Worm (Caenorhabditis elegans) whole organism, young adult: ENCODE results near the gene C55A6.11.
A peak's percentile ranks its signal among the peaks of the same experiment; 100 is the strongest.

ENCODE experiments used
- B0035.1 ChIP-seq: sonication (generic microtip); optimal IDR thresholded peaks from 2 replicates; lab custom pipeline; 2016; ENCODE audit warnings: missing genetic modification characterization, mild to moderate bottlenecking, missing compliant biosample characterization, missing genotype, missing genetic modification reagents
- C17E4.6 ChIP-seq: fragments of 200-800 bp; sonication (Bioruptor generic); IDR thresholded peaks from 2 replicates; pipeline ENCODE4 v1.3.6; 2022; ENCODE audit warnings: missing genetic modification reagents, missing genetic modification characterization, missing compliant biosample characterization
- F23B12.7 ChIP-seq: sonication (generic microtip); optimal IDR thresholded peaks from 2 replicates; lab custom pipeline; 2017; ENCODE audit warnings: missing genetic modification characterization, mild to moderate bottlenecking, missing compliant biosample characterization, antibody characterized with exemption, moderate library complexity; ENCODE audit not compliant: insufficient read depth
- F39B2.1 ChIP-seq: fragments of 200-800 bp; sonication (Bioruptor generic); IDR thresholded peaks from 2 replicates; pipeline ENCODE4 v1.3.6; 2022; ENCODE audit warnings: missing genetic modification reagents, missing genetic modification characterization, missing compliant biosample characterization
- F57A8.1 ChIP-seq: fragments of 200-800 bp; sonication (Bioruptor generic); optimal IDR thresholded peaks from 2 replicates; lab custom pipeline; 2018; ENCODE audit warnings: mild to moderate bottlenecking, missing genetic modification characterization, moderate library complexity, missing compliant biosample characterization
- K12H6.12 ChIP-seq: fragments of 200-800 bp; sonication (Bioruptor generic); optimal IDR thresholded peaks from 2 replicates; lab custom pipeline; 2018; ENCODE audit warnings: mild to moderate bottlenecking, missing genetic modification characterization, missing compliant biosample characterization
- T07F8.4 ChIP-seq: sonication (generic microtip); optimal IDR thresholded peaks from 2 replicates; lab custom pipeline; 2016; ENCODE audit warnings: mild to moderate bottlenecking, missing genetic modification characterization, moderate library complexity, missing compliant biosample characterization
- T26A5.8 ChIP-seq: sonication (generic microtip); optimal IDR thresholded peaks from 2 replicates; lab custom pipeline; 2016; ENCODE audit warnings: missing genetic modification characterization, missing compliant biosample characterization
- Y67H2A.10 ChIP-seq: fragments of 200-800 bp; sonication (Bioruptor generic); conservative IDR thresholded peaks from 2 replicates; pipeline ENCODE4 v1.3.6; 2022; ENCODE audit warnings: missing genetic modification reagents, missing genetic modification characterization, missing compliant biosample characterization
- aptf-3 ChIP-seq: fragments of 200-800 bp; sonication (Bioruptor generic); IDR thresholded peaks from 2 replicates; pipeline ENCODE4 v1.3.6; 2022; ENCODE audit warnings: missing genetic modification characterization, missing compliant biosample characterization
- athp-1 ChIP-seq: sonication (generic microtip); optimal IDR thresholded peaks from 2 replicates; lab custom pipeline; 2017; ENCODE audit warnings: mild to moderate bottlenecking, missing genetic modification characterization, missing compliant biosample characterization
- attf-5 ChIP-seq: fragments of 200-800 bp; sonication (Bioruptor generic); optimal IDR thresholded peaks from 2 replicates; lab custom pipeline; 2018; ENCODE audit warnings: mild to moderate bottlenecking, missing genetic modification characterization, missing compliant biosample characterization
- bed-1 ChIP-seq: fragments of 200-800 bp; sonication (Bioruptor generic); IDR thresholded peaks from 2 replicates; pipeline ENCODE4 v1.3.6; 2022; ENCODE audit warnings: missing genetic modification reagents, missing genetic modification characterization, missing compliant biosample characterization
- cebp-1 ChIP-seq, 2 experiments: fragments of 200-800 bp in 1 of 2; sonication (Bioruptor generic) in 1 of 2; sonication (generic microtip) in 1 of 2; IDR thresholded peaks in 1 of 2; optimal IDR thresholded peaks in 1 of 2; 2 replicates each; pipeline versions ENCODE4 v1.3.6 to Lab custom; 2017 to 2022; ENCODE audit warnings: missing compliant biosample characterization in 2 of 2, missing genetic modification characterization in 2 of 2, mild to moderate bottlenecking in 1 of 2, missing genetic modification reagents in 1 of 2, moderate library complexity in 1 of 2
- ceh-27 ChIP-seq: fragments of 200-800 bp; sonication (Bioruptor generic); optimal IDR thresholded peaks from 2 replicates; lab custom pipeline; 2018; ENCODE audit warnings: mild to moderate bottlenecking, missing genetic modification characterization, moderate library complexity, missing compliant biosample characterization
- ceh-79 ChIP-seq: sonication (generic microtip); optimal IDR thresholded peaks from 2 replicates; lab custom pipeline; 2017; ENCODE audit warnings: mild to moderate bottlenecking, missing genetic modification characterization, missing compliant biosample characterization
- ceh-91 ChIP-seq: fragments of 200-800 bp; sonication (Bioruptor generic); IDR thresholded peaks from 2 replicates; pipeline ENCODE4 v1.3.6; 2022; ENCODE audit warnings: missing genetic modification reagents, missing genetic modification characterization, missing compliant biosample characterization
- dox-1 ChIP-seq: fragments of 200-800 bp; sonication (Bioruptor generic); IDR thresholded peaks from 2 replicates; pipeline ENCODE4 v1.3.6; 2022; ENCODE audit warnings: missing genetic modification reagents, missing genetic modification characterization, missing compliant biosample characterization
- dpl-1 ChIP-seq: fragments of 150-350 bp; optimal IDR thresholded peaks from 2 replicates; lab custom pipeline; 2014; ENCODE audit warnings: missing biosample characterization, missing genetic modification reagents, missing genetic modification characterization
- egl-18 ChIP-seq: fragments of 200-800 bp; sonication (Bioruptor generic); IDR thresholded peaks from 2 replicates; pipeline ENCODE4 v1.3.6; 2022; ENCODE audit warnings: missing genetic modification reagents, missing genetic modification characterization, missing compliant biosample characterization
- hrde-1 ChIP-seq: sonication (generic microtip); optimal IDR thresholded peaks from 2 replicates; lab custom pipeline; 2016; ENCODE audit warnings: missing genetic modification characterization, mild to moderate bottlenecking, missing compliant biosample characterization, moderate library complexity, missing genotype, missing genetic modification reagents, borderline replicate concordance
- hsf-1 ChIP-seq: fragments of 200-800 bp; sonication (Bioruptor generic); IDR thresholded peaks from 2 replicates; pipeline ENCODE4 v1.3.6; 2022; ENCODE audit warnings: missing genetic modification reagents, missing genetic modification characterization, missing compliant biosample characterization
- let-526 ChIP-seq: fragments of 200-800 bp; sonication (Bioruptor generic); IDR thresholded peaks from 2 replicates; pipeline ENCODE4 v1.3.6; 2022; ENCODE audit warnings: missing genetic modification reagents, missing genetic modification characterization, missing compliant biosample characterization
- lin-26 ChIP-seq: fragments of 200-800 bp; sonication (Bioruptor generic); IDR thresholded peaks from 2 replicates; pipeline ENCODE4 v1.3.6; 2022; ENCODE audit warnings: missing genetic modification reagents, missing genetic modification characterization, missing compliant biosample characterization
- lin-54 ChIP-seq: fragments of 200-800 bp; sonication (Bioruptor generic); optimal IDR thresholded peaks from 2 replicates; lab custom pipeline; 2018; ENCODE audit warnings: mild to moderate bottlenecking, missing genetic modification characterization, missing compliant biosample characterization
- lir-1 ChIP-seq: fragments of 200-800 bp; sonication (Bioruptor generic); conservative IDR thresholded peaks from 2 replicates; pipeline ENCODE4 v1.3.6; 2022; ENCODE audit warnings: missing genetic modification reagents, missing genetic modification characterization, missing compliant biosample characterization
- madf-10 ChIP-seq: sonication (generic microtip); optimal IDR thresholded peaks from 2 replicates; lab custom pipeline; 2016; ENCODE audit warnings: mild to moderate bottlenecking, missing genetic modification characterization, missing compliant biosample characterization
- madf-3 ChIP-seq: fragments of 200-800 bp; sonication (Bioruptor generic); IDR thresholded peaks from 2 replicates; pipeline ENCODE4 v1.3.6; 2022; ENCODE audit warnings: missing genetic modification reagents, missing genetic modification characterization, missing compliant biosample characterization
- madf-8 ChIP-seq: fragments of 200-800 bp; sonication (Bioruptor generic); conservative IDR thresholded peaks from 2 replicates; pipeline ENCODE4 v1.3.6; 2022; ENCODE audit warnings: missing genetic modification reagents, missing genetic modification characterization, missing compliant biosample characterization
- mes-4 ChIP-seq: sonication (generic microtip); optimal IDR thresholded peaks from 2 replicates; lab custom pipeline; 2016; ENCODE audit warnings: missing genotype, missing genetic modification characterization, missing compliant biosample characterization
- mxl-1 ChIP-seq: sonication (generic microtip); optimal IDR thresholded peaks from 2 replicates; lab custom pipeline; 2016; ENCODE audit warnings: missing genetic modification characterization, missing compliant biosample characterization
- nhr-120 ChIP-seq: fragments of 200-800 bp; sonication (Bioruptor generic); IDR thresholded peaks from 2 replicates; pipeline ENCODE4 v1.3.6; 2022; ENCODE audit warnings: missing genetic modification characterization, missing compliant biosample characterization
- nhr-80 ChIP-seq: sonication (generic microtip); optimal IDR thresholded peaks from 2 replicates; lab custom pipeline; 2016; ENCODE audit warnings: missing genetic modification characterization, missing compliant biosample characterization
- pbrm-1 ChIP-seq: fragments of 200-800 bp; sonication (Bioruptor generic); IDR thresholded peaks from 2 replicates; pipeline ENCODE4 v1.3.6; 2022; ENCODE audit warnings: missing genetic modification reagents, missing genetic modification characterization, missing compliant biosample characterization
- pha-4 ChIP-seq: fragments of 150-350 bp; sonication (generic microtip); optimal IDR thresholded peaks from 2 replicates; lab custom pipeline; 2014; ENCODE audit warnings: missing biosample characterization, missing genetic modification reagents, missing genetic modification characterization
- snpc-1.3 ChIP-seq: sonication (generic microtip); optimal IDR thresholded peaks from 2 replicates; lab custom pipeline; 2017; ENCODE audit warnings: missing genetic modification characterization, mild to moderate bottlenecking, missing compliant biosample characterization, antibody characterized with exemption, moderate library complexity, missing genotype, missing genetic modification reagents; ENCODE audit not compliant: insufficient read depth
- sptf-2 ChIP-seq: fragments of 200-800 bp; sonication (Bioruptor generic); optimal IDR thresholded peaks from 2 replicates; lab custom pipeline; 2018; ENCODE audit warnings: mild to moderate bottlenecking, missing genetic modification characterization, missing compliant biosample characterization
- ztf-18 ChIP-seq: sonication (generic microtip); optimal IDR thresholded peaks from 2 replicates; lab custom pipeline; 2016; ENCODE audit warnings: missing genotype, mild to moderate bottlenecking, missing genetic modification characterization, missing compliant biosample characterization
- ztf-26 ChIP-seq: sonication (generic microtip); optimal IDR thresholded peaks from 2 replicates; lab custom pipeline; 2017; ENCODE audit warnings: missing genetic modification characterization, missing compliant biosample characterization

The C55A6.11 gene

DNA sequence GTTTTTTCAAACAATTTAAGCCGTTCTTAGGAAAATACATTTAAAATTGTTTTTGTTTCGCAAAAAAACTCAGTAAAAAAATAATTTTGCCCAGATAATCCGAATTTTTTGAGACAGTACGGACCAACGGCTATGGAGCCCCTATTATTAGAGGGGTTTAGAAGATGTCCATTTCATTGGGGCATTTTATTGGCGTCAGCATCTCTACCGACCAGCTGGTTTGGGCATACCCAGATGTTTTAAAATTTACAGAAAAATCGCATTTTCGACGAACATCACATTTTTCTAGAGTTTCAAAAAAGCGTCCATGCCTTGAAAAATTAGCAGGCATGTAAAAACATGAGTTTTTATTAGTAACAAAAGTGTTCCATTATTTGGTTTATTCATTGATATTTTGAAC is 21.0 kb downstream of the C55A6.11 start (continued):
- no peak for TF ChIP-seq pha-4 (tag; lab: Kevin White, UChicago)
- TF ChIP-seq athp-1 (tag; lab: Kevin White, UChicago): no peak
- TF ChIP-seq C17E4.6 (GFP tag; lab: Robert Waterston, UW): no peak
- TF ChIP-seq ceh-91 (GFP tag; lab: Robert Waterston, UW): no peak
- TF ChIP-seq mes-4: no peak
- TF ChIP-seq nhr-120 (GFP tag; lab: Robert Waterston, UW): no peak

ce11 chrV:11543564-11543963 is 23.2 kb downstream of the C55A6.11 start, which contains the start of gene F38B7.2:
Gene F38B7.2, plus strand, starts transcription at chrV:11543963.
- 0 out of 2 replicates have a peak, but pooled peaks have one; percentile 15 for TF ChIP-seq pbrm-1
- no peak for TF ChIP-seq sptf-2 (GFP tag; lab: Kevin White, UChicago)

ce11 chrV:11545227-11545626 is 24.9 kb downstream of the C55A6.11 start, which contains the start of gene F38B7.10:
Gene F38B7.10, plus strand, starts transcription at chrV:11545527.
- no peak for TF ChIP-seq nhr-120 (GFP tag; lab: Robert Waterston, UW)
- no peak for TF ChIP-seq F39B2.1 (GFP tag; lab: Robert Waterston, UW)
- no peak for TF ChIP-seq ceh-27 (GFP tag; lab: Kevin White, UChicago)
- no peak for TF ChIP-seq snpc-1.3 (tag; lab: Kevin White, UChicago)
- no peak for TF ChIP-seq ceh-91 (GFP tag; lab: Robert Waterston, UW)
- no peak for TF ChIP-seq lir-1
- no peak for TF ChIP-seq B0035.1
- no peak for TF ChIP-seq T07F8.4 (tag; lab: Kevin White, UChicago)
- TF ChIP-seq cebp-1 (GFP tag; IDR thresholded peaks at IDR 0.05; lab: Robert Waterston, UW): no peak
- TF ChIP-seq cebp-1 (tag; optimal IDR thresholded peaks at IDR 0.05; lab: Kevin White, UChicago): no peak
- no peak for TF ChIP-seq T26A5.8 (tag; lab: Kevin White, UChicago)
- TF ChIP-seq ceh-79 (tag; lab: Kevin White, UChicago): no peak
- TF ChIP-seq ztf-18 (tag; lab: Kevin White, UChicago): no peak
- TF ChIP-seq Y67H2A.10 (GFP tag; lab: Robert Waterston, UW): no peak
- no peak for TF ChIP-seq hsf-1 (GFP tag; lab: Robert Waterston, UW)
- TF ChIP-seq let-526 (GFP tag; lab: Robert Waterston, UW): no peak
- TF ChIP-seq mxl-1: no peak
- no peak for TF ChIP-seq aptf-3 (GFP tag; lab: Robert Waterston, UW)

ce11 chrV:11546795-11547194 is 26.5 kb downstream of the C55A6.11 start, which contains the start of gene F38B7.11:
Gene F38B7.11, plus strand, starts transcription at chrV:11547095.
- TF ChIP-seq hrde-1 (tag; lab: Kevin White, UChicago) (no peak), madf-10 (no peak), ceh-79 (tag; lab: Kevin White, UChicago) (no peak), cebp-1 (GFP tag; IDR thresholded peaks at IDR 0.05; lab: Robert Waterston, UW) (no peak), cebp-1 (tag; optimal IDR thresholded peaks at IDR 0.05; lab: Kevin White, UChicago) (no peak)

DNA sequence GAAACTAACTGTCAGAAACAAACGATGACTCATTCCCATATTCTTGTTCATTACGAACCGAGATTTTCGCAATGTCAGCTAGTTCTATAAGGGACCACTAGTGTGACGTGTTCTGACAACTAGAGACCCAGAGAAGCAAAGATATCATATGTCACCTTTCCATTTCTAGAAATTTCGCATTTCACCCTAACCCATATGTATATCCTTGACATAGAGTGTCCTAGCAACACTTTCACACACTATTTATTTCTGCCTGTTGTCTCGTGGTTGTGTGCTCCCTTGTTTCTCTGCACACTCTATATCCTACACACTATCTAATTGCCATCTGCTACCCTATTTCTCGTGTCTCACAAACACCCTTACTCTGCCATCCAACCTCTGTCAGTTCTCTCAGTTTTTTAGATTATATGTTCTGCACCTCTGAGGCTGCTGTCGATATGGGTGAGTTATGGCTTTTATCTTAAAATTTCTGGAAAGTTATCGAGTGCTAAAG is 28.6 kb downstream of the C55A6.11 start, which contains the start of the genes F38B7.17 and F38B7.3:
Gene F38B7.17 (minus strand): TSS at position 51 of the 493 bp plus-strand sequence.
Gene F38B7.3 (plus strand): TSS at position 194 of the 493 bp plus-strand sequence.
- TF ChIP-seq madf-3 (GFP tag; lab: Robert Waterston, UW): no peak
- no peak for TF ChIP-seq C17E4.6 (GFP tag; lab: Robert Waterston, UW)
- no peak for TF ChIP-seq bed-1
- TF ChIP-seq ztf-26: peak; percentile 30
- TF ChIP-seq dox-1 (GFP tag; lab: Robert Waterston, UW): 0 out of 2 replicates have a peak, but pooled peaks have one; percentile 19
- TF ChIP-seq egl-18: no peak
- no peak for TF ChIP-seq sptf-2 (GFP tag; lab: Kevin White, UChicago)
- no peak for TF ChIP-seq F23B12.7 (tag; lab: Kevin White, UChicago)
- no peak for TF ChIP-seq lin-26
- peak; percentile 60 for TF ChIP-seq attf-5 (GFP tag; lab: Kevin White, UChicago)
- TF ChIP-seq madf-8 (GFP tag; lab: Robert Waterston, UW): no peak
- no peak for TF ChIP-seq cebp-1 (GFP tag; IDR thresholded peaks at IDR 0.05; lab: Robert Waterston, UW)
- peak; percentile 64 for TF ChIP-seq cebp-1 (tag; optimal IDR thresholded peaks at IDR 0.05; lab: Kevin White, UChicago)
- no peak for TF ChIP-seq dpl-1 (GFP tag; lab: Kevin White, UChicago)
- peak; percentile 28 for TF ChIP-seq K12H6.12 (tag; lab: Kevin White, UChicago)
- peak; percentile 15 for TF ChIP-seq ceh-27 (GFP tag; lab: Kevin White, UChicago)
- TF ChIP-seq nhr-80 (tag; lab: Kevin White, UChicago): peak; percentile 56
- TF ChIP-seq F39B2.1 (GFP tag; lab: Robert Waterston, UW): no peak
- TF ChIP-seq ztf-18 (tag; lab: Kevin White, UChicago): peak; percentile 29
- no peak for TF ChIP-seq F57A8.1
- TF ChIP-seq lin-54: peak; percentile 15
